Worm (Caenorhabditis elegans) whole organism, mixed stage, embryonic: ENCODE data around the gene cht-4.

ENCODE experiments used
- ces-1 ChIP-seq: fragments of 150-350 bp; optimal IDR thresholded peaks from 2 replicates; lab custom pipeline; 2014; ENCODE audit warnings: missing biosample characterization, missing genetic modification reagents, missing genetic modification characterization
- cnd-1 ChIP-seq: fragments of 200-800 bp; sonication (Bioruptor generic); optimal IDR thresholded peaks from 2 replicates; lab custom pipeline; 2018; ENCODE audit warnings: mild to moderate bottlenecking, missing genetic modification characterization, missing compliant biosample characterization
- drap-1 ChIP-seq: fragments of 200-800 bp; sonication (Bioruptor generic); optimal IDR thresholded peaks from 3 replicates; lab custom pipeline; 2018; ENCODE audit warnings: mild to moderate bottlenecking, missing genetic modification characterization, missing compliant biosample characterization
- elt-1 ChIP-seq: sonication (generic microtip); optimal IDR thresholded peaks from 2 replicates; lab custom pipeline; 2017; ENCODE audit warnings: missing genetic modification characterization, mild to moderate bottlenecking, missing compliant biosample characterization, antibody characterized with exemption, moderate library complexity, borderline replicate concordance; ENCODE audit not compliant: insufficient read depth
- elt-3 ChIP-seq: fragments of 150-350 bp; optimal IDR thresholded peaks from 2 replicates; lab custom pipeline; 2014; ENCODE audit warnings: missing biosample characterization, missing genetic modification characterization
- flh-1 ChIP-seq: fragments of 200-800 bp; sonication (Bioruptor generic); optimal IDR thresholded peaks from 2 replicates; lab custom pipeline; 2018; ENCODE audit warnings: mild to moderate bottlenecking, missing genetic modification characterization, moderate library complexity, missing compliant biosample characterization
- mep-1 ChIP-seq: fragments of 150-350 bp; optimal IDR thresholded peaks from 2 replicates; lab custom pipeline; 2017; ENCODE audit warnings: missing biosample characterization, missing genetic modification reagents, missing genetic modification characterization, inconsistent platforms
- nhr-28 ChIP-seq: fragments of 150-350 bp; optimal IDR thresholded peaks from 2 replicates; lab custom pipeline; 2014; ENCODE audit warnings: missing biosample characterization, missing genetic modification characterization
- pha-4 ChIP-seq: fragments of 150-350 bp; optimal IDR thresholded peaks from 2 replicates; lab custom pipeline; 2018; ENCODE audit warnings: missing biosample characterization, missing genetic modification reagents, missing genetic modification characterization
- sptf-1 ChIP-seq: sonication (generic microtip); optimal IDR thresholded peaks from 2 replicates; lab custom pipeline; 2017; ENCODE audit warnings: mild to moderate bottlenecking, missing genetic modification characterization, moderate library complexity, missing compliant biosample characterization
- unc-39 ChIP-seq: fragments of 150-350 bp; optimal IDR thresholded peaks from 2 replicates; lab custom pipeline; 2014; ENCODE audit warnings: missing biosample characterization, missing genetic modification characterization
- unc-62 ChIP-seq: fragments of 150-350 bp; optimal IDR thresholded peaks from 2 replicates; lab custom pipeline; 2014; ENCODE audit warnings: missing biosample characterization, missing genetic modification reagents, missing genetic modification characterization
- zip-8 ChIP-seq: fragments of 150-350 bp; optimal IDR thresholded peaks from 2 replicates; lab custom pipeline; 2014; ENCODE audit warnings: missing biosample characterization, missing genetic modification characterization
- ztf-11 ChIP-seq: fragments of 150-350 bp; optimal IDR thresholded peaks from 2 replicates; lab custom pipeline; 2014; ENCODE audit warnings: missing biosample characterization, missing genetic modification characterization

DNA sequence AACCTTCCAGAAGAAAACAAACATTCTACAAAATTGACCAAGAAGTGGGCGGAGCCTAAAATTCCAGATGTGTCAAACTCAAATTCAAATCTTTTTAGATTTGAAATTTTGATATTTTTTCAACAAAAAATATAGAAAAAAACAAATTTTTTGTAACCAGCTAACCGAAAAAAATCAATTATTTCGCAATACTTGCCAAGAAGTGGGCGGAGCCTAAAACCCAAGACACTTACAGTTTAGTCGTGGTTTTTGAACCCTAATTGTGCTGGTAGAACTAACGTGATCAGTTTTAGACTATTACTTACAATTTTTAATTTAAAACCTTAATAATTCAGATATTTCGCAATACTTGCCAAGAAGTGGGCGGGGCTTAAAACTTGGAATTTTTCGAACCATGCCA, 16.0 kb upstream of the cht-4 start:
- TF ChIP-seq mep-1 (no peak), pha-4 (no peak), sptf-1 (no peak), zip-8 (tag; lab: Kevin White, UChicago) (no peak), unc-62 (GFP tag; lab: Kevin White, UChicago) (no peak), elt-1 (tag; lab: Kevin White, UChicago) (no peak), flh-1 (GFP tag; lab: Kevin White, UChicago) (no peak), elt-3 (tag; lab: Kevin White, UChicago) (no peak), unc-39 (tag; lab: Kevin White, UChicago) (no peak), drap-1 (GFP tag; lab: Kevin White, UChicago) (no peak), ztf-11 (tag; lab: Kevin White, UChicago) (no peak), ces-1 (no peak), cnd-1 (tag; lab: Kevin White, UChicago) (no peak), nhr-28 (tag; lab: Kevin White, UChicago) (no peak)
